Fruit fly (Drosophila melanogaster) S2 (cell line): ENCODE results near the gene CG16959.

ENCODE experiments used
- CG8478 ChIP-seq: fragments of >200 bp; optimal IDR thresholded peaks from 2 replicates; lab custom pipeline; 2018
- CTCF ChIP-seq, 2 experiments: fragments of >200 bp; optimal IDR thresholded peaks; 2 replicates each; lab custom pipeline; 2018

DNA sequence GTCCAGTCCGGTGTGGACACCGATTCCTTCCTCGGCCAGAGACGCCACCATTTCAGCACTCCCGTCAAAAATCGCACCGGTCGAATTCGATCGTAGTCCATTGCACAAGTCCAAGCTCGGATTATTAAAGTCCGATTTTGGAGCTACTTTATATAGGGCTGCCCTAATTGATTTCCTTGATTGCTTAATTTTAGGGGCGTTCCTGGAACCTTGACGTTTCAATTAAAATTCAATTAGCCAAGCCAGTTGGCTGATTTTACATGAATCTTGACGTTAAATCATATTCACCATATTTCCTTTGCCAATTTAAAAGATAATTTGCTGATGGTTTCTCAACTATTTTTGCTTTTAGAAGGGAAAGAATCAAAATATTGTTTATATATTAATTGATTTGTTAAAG lies 46.8 kb downstream of the CG16959 start, which contains the start of gene Or71a:
- TF ChIP-seq CTCF (optimal IDR thresholded peaks at IDR 0.05; lab: Kevin White, UChicago) (no peak), CG8478 (lab: Kevin White, UChicago) (no peak)
